Fruit fly (Drosophila melanogaster): Measurements from ENCODE around the gene Dip-C.

The Dip-C gene

dm6 chr3R:12402935-12403334, 10.6 kb downstream of the Dip-C start (continued):
- peak; percentile 98 for TF ChIP-seq Ssrp (tag; optimal IDR thresholded peaks at IDR 0.05)
- peak; percentile 91 for TF ChIP-seq CG8765 (GFP tag; IDR thresholded peaks at IDR 0.05)
- TF ChIP-seq fd96Cb (tag; optimal IDR thresholded peaks at IDR 0.05) = peak; percentile 99
- TF ChIP-seq HLH54F (GFP tag; optimal IDR thresholded peaks at IDR 0.05) = peak; percentile 89
- TF ChIP-seq CG10462 (GFP tag; optimal IDR thresholded peaks at IDR 0.05) = peak; percentile 93
- TF ChIP-seq Sin3A (optimal IDR thresholded peaks at IDR 0.05) = no peak
- no peak for TF ChIP-seq Tbp (GFP tag; optimal IDR thresholded peaks at IDR 0.05)
- TF ChIP-seq CG7372 (GFP tag; IDR thresholded peaks at IDR 0.05) = peak; percentile 97
- 0 out of 3 replicates have a peak, but pooled peaks have one; percentile 40 for TF ChIP-seq HLH4C (GFP tag; IDR thresholded peaks at IDR 0.05; ENCODE audit: partially characterized antibody)
- peak; percentile 98 for TF ChIP-seq CG6683 (GFP tag; optimal IDR thresholded peaks at IDR 0.05)
- peak; percentile 99 for TF ChIP-seq CG13894 (tag; optimal IDR thresholded peaks at IDR 0.05)
- TF ChIP-seq Kr (GFP tag; optimal IDR thresholded peaks at IDR 0.05) = peak; percentile 36
- TF ChIP-seq ase (GFP tag; IDR thresholded peaks at IDR 0.05) = peak; percentile 94
- peak; percentile 99 for TF ChIP-seq CG31441 (GFP tag; IDR thresholded peaks at IDR 0.05)
- TF ChIP-seq trh (GFP tag; optimal IDR thresholded peaks at IDR 0.05) = peak; percentile 91
- no peak for TF ChIP-seq Dfd (GFP tag; optimal IDR thresholded peaks at IDR 0.05)
- peak; percentile 84 for TF ChIP-seq CG13123 (GFP tag; optimal IDR thresholded peaks at IDR 0.05)
- peak; percentile 98 for TF ChIP-seq CG6854 (GFP tag; optimal IDR thresholded peaks at IDR 0.05)

dm6 chr3R:12401672-12402296, 11.8 kb downstream of the Dip-C start, which contains the start of gene DNAlig3:
Gene DNAlig3 (minus strand): TSS chr3R:12401839.
- TF ChIP-seq tll (GFP tag; optimal IDR thresholded peaks at IDR 0.05) (peak in 1 of 2 experiments; percentile 62), trem (tag; optimal IDR thresholded peaks at IDR 0.05) (peak; percentile 23), CG18599 (GFP tag; optimal IDR thresholded peaks at IDR 0.05) (no peak), lov (optimal IDR thresholded peaks at IDR 0.05) (no peak), lov (GFP tag; IDR thresholded peaks at IDR 0.05) (no peak), abd-A (tag; optimal IDR thresholded peaks at IDR 0.05) (no peak), Max (GFP tag; optimal IDR thresholded peaks at IDR 0.05) (no peak), CG2116 (GFP tag; optimal IDR thresholded peaks at IDR 0.05) (peak; percentile 32), Dad (GFP tag; optimal IDR thresholded peaks at IDR 0.05) (no peak), kni (GFP tag; optimal IDR thresholded peaks at IDR 0.05) (peak; percentile 44), fd3F (GFP tag; optimal IDR thresholded peaks at IDR 0.05) (no peak), CG2712 (tag; optimal IDR thresholded peaks at IDR 0.05) (no peak), knrl (GFP tag; IDR thresholded peaks at IDR 0.05; ENCODE audit: partially characterized antibody) (0 out of 3 replicates have a peak, but pooled peaks have one; percentile 28), ind (GFP tag; optimal IDR thresholded peaks at IDR 0.05) (no peak), sens-2 (GFP tag; IDR thresholded peaks at IDR 0.05) (no peak), CG6683 (GFP tag; optimal IDR thresholded peaks at IDR 0.05) (peak; percentile 8), Ptx1 (GFP tag; IDR thresholded peaks at IDR 0.05) (no peak), D (optimal IDR thresholded peaks at IDR 0.05) (no peak), D (GFP tag; optimal IDR thresholded peaks at IDR 0.05) (no peak), CG12071 (GFP tag; optimal IDR thresholded peaks at IDR 0.05) (peak; percentile 44), so (GFP tag; IDR thresholded peaks at IDR 0.05) (no peak), tna (GFP tag; IDR thresholded peaks at IDR 0.05; ENCODE audit: partially characterized antibody) (0 out of 2 replicates have a peak, but pooled peaks have one; percentile 25), CG13624 (GFP tag; optimal IDR thresholded peaks at IDR 0.05) (no peak), CG17385 (GFP tag; optimal IDR thresholded peaks at IDR 0.05) (no peak), vnd (GFP tag; IDR thresholded peaks at IDR 0.05; ENCODE audit: partially characterized antibody) (no peak), HmgD (GFP tag; optimal IDR thresholded peaks at IDR 0.05) (peak; percentile 8), PHDP (tag; optimal IDR thresholded peaks at IDR 0.05) (no peak), chif (GFP tag; optimal IDR thresholded peaks at IDR 0.05) (no peak), Drgx (GFP tag; IDR thresholded peaks at IDR 0.05) (peak; percentile 49; the same call in 1 of the 2 replicates), onecut (GFP tag; IDR thresholded peaks at IDR 0.05) (no peak), da (GFP tag; optimal IDR thresholded peaks at IDR 0.05) (no peak), E2f2 (GFP tag; IDR thresholded peaks at IDR 0.05) (peak; percentile 89), aop (GFP tag; IDR thresholded peaks at IDR 0.05) (no peak), Ravus (GFP tag; IDR thresholded peaks at IDR 0.05) (no peak)
